Fruit fly (Drosophila melanogaster): ENCODE measurements around the gene Fpgs1.

DNA sequence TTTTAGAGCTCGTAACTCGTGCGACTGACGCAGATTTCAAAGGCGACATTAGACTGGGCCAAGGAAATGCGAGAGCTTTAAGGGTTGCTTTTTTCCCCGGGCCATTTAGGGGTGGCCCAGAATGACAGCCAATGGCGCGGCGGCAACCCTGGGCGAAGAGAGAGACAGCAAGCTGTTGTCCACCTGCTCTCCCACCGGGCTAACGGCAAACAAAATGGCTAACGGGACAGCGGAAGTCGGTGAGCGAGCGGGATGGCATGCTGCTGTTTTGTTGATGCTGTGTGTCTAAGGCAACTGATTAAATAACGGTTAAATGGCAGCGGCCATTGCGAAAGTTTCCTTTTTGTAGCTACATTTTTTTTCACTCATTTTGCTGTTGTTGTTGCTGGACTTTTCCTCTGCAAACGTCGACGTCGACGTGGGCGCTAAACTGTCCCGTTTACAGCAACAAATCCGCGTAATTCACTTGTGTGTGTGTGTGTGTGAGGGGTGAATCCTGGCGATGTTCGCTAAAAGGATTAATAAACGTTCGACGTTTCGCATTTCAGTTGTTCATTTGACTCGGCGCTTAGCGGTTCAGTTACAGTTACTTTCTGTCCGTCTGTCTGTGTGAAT is 4.2 kb downstream of the Fpgs1 start, which contains the start of gene CG11085:
- TF ChIP-seq CG33017 (tag; optimal IDR thresholded peaks at IDR 0.05) = no peak
- no peak for TF ChIP-seq Mnt (GFP tag; optimal IDR thresholded peaks at IDR 0.05)
- no peak for TF ChIP-seq CG5204 (GFP tag; optimal IDR thresholded peaks at IDR 0.05)
- no peak for TF ChIP-seq bab1 (GFP tag; optimal IDR thresholded peaks at IDR 0.05)
- TF ChIP-seq kay (GFP tag; ENCODE audit: borderline replicate concordance) = no peak
- TF ChIP-seq CG1620 (GFP tag; optimal IDR thresholded peaks at IDR 0.05) = no peak
- no peak for TF ChIP-seq tj (GFP tag; optimal IDR thresholded peaks at IDR 0.05)
- TF ChIP-seq pad (GFP tag; optimal IDR thresholded peaks at IDR 0.05) = no peak
- TF ChIP-seq CG12768 (GFP tag; optimal IDR thresholded peaks at IDR 0.05) = no peak
- TF ChIP-seq CG7045 (GFP tag; optimal IDR thresholded peaks at IDR 0.05) = no peak
- TF ChIP-seq cnc (optimal IDR thresholded peaks at IDR 0.05) = no peak
- no peak for TF ChIP-seq Clk (GFP tag; optimal IDR thresholded peaks at IDR 0.05)
- no peak for TF ChIP-seq CG14711 (tag; optimal IDR thresholded peaks at IDR 0.05)

Data from whole organism, adult.